Fruit fly (Drosophila melanogaster): ENCODE data around the gene CG12362.

CG12362 gene

dm6 chr3L:10412518-10412917, at the start of gene CG12362:
Gene CG12362 (plus strand): TSS chr3L:10412818.
- TF ChIP-seq CG14655 (GFP tag; optimal IDR thresholded peaks at IDR 0.05) (no peak), EcR (GFP tag; optimal IDR thresholded peaks at IDR 0.05) (no peak), rn (GFP tag; IDR thresholded peaks at IDR 0.05) (no peak), gl (tag; optimal IDR thresholded peaks at IDR 0.05) (no peak), Snoo (tag; optimal IDR thresholded peaks at IDR 0.05) (no peak), CG12605 (GFP tag; IDR thresholded peaks at IDR 0.05) (no peak), CG15710 (tag; optimal IDR thresholded peaks at IDR 0.05) (no peak), Ets98B (GFP tag; IDR thresholded peaks at IDR 0.05) (no peak), Pif1A (GFP tag; optimal IDR thresholded peaks at IDR 0.05) (no peak), Pif1B (GFP tag; optimal IDR thresholded peaks at IDR 0.05) (no peak), CG17806 (tag; optimal IDR thresholded peaks at IDR 0.05) (no peak), CG32121 (GFP tag; IDR thresholded peaks at IDR 0.05) (no peak), CG10348 (GFP tag; IDR thresholded peaks at IDR 0.05) (no peak), CG4496 (GFP tag; IDR thresholded peaks at IDR 0.05) (no peak), CG34367 (tag; optimal IDR thresholded peaks at IDR 0.05) (no peak), fd96Ca (GFP tag; IDR thresholded peaks at IDR 0.05) (no peak), CG13204 (GFP tag; optimal IDR thresholded peaks at IDR 0.05) (no peak), D1 (tag; optimal IDR thresholded peaks at IDR 0.05) (no peak), CG8301 (tag; optimal IDR thresholded peaks at IDR 0.05) (no peak), CG9948 (tag; optimal IDR thresholded peaks at IDR 0.05) (no peak)

dm6 chr3L:10363298-10364097, 49.1 kb upstream of the CG12362 start:
- TF ChIP-seq CG32121 (GFP tag; IDR thresholded peaks at IDR 0.05) = peak; percentile 97
- peak; percentile 98 for TF ChIP-seq fd96Ca (GFP tag; IDR thresholded peaks at IDR 0.05)
- peak; percentile 36 for TF ChIP-seq CG34367 (tag; optimal IDR thresholded peaks at IDR 0.05)
- TF ChIP-seq Snoo (tag; optimal IDR thresholded peaks at IDR 0.05) = peak; percentile 58
- peak; percentile 91 for TF ChIP-seq CG4496 (GFP tag; IDR thresholded peaks at IDR 0.05)
- TF ChIP-seq CG10348 (GFP tag; IDR thresholded peaks at IDR 0.05) = no peak
- TF ChIP-seq CG12605 (GFP tag; IDR thresholded peaks at IDR 0.05) = peak; percentile 94
- TF ChIP-seq Ets98B (GFP tag; IDR thresholded peaks at IDR 0.05) = peak; percentile 98
- TF ChIP-seq CG14655 (GFP tag; optimal IDR thresholded peaks at IDR 0.05) = peak; percentile 22
- TF ChIP-seq Pif1B (GFP tag; optimal IDR thresholded peaks at IDR 0.05) = peak; percentile 80
- peak; percentile 70 for TF ChIP-seq Pif1A (GFP tag; optimal IDR thresholded peaks at IDR 0.05)
- peak; percentile 50 for TF ChIP-seq gl (tag; optimal IDR thresholded peaks at IDR 0.05)
- TF ChIP-seq D1 (tag; optimal IDR thresholded peaks at IDR 0.05) = no peak
- peak; percentile 40 for TF ChIP-seq CG8159 (tag; optimal IDR thresholded peaks at IDR 0.05)
- TF ChIP-seq CG13204 (GFP tag; optimal IDR thresholded peaks at IDR 0.05) = peak; percentile 68
- no peak for TF ChIP-seq CG9948 (tag; optimal IDR thresholded peaks at IDR 0.05)
- TF ChIP-seq EcR (GFP tag; optimal IDR thresholded peaks at IDR 0.05) = peak; percentile 97
- peak; percentile 9 for TF ChIP-seq CG15710 (tag; optimal IDR thresholded peaks at IDR 0.05)
- TF ChIP-seq CG17806 (tag; optimal IDR thresholded peaks at IDR 0.05) = peak; percentile 21
- no peak for TF ChIP-seq rn (GFP tag; IDR thresholded peaks at IDR 0.05)
- peak; percentile 37 for TF ChIP-seq CG8301 (tag; optimal IDR thresholded peaks at IDR 0.05)

dm6 chr3L:10364906-10365305, 47.7 kb upstream of the CG12362 start:
- TF ChIP-seq Snoo (tag; optimal IDR thresholded peaks at IDR 0.05) (peak; percentile 43), CG32121 (GFP tag; IDR thresholded peaks at IDR 0.05) (no peak), CG34367 (tag; optimal IDR thresholded peaks at IDR 0.05) (peak; percentile 46), Ets98B (GFP tag; IDR thresholded peaks at IDR 0.05) (no peak; the same call in 1 of the 2 replicates), CG9948 (tag; optimal IDR thresholded peaks at IDR 0.05) (peak; percentile 64), CG15710 (tag; optimal IDR thresholded peaks at IDR 0.05) (peak; percentile 78), CG17806 (tag; optimal IDR thresholded peaks at IDR 0.05) (peak; percentile 78), CG10348 (GFP tag; IDR thresholded peaks at IDR 0.05) (no peak), fd96Ca (GFP tag; IDR thresholded peaks at IDR 0.05) (no peak), CG4496 (GFP tag; IDR thresholded peaks at IDR 0.05) (peak; percentile 71; the same call in 2 of the 3 replicates), CG12605 (GFP tag; IDR thresholded peaks at IDR 0.05) (peak; percentile 76), gl (tag; optimal IDR thresholded peaks at IDR 0.05) (peak; percentile 89), CG14655 (GFP tag; optimal IDR thresholded peaks at IDR 0.05) (peak; percentile 32), CG8301 (tag; optimal IDR thresholded peaks at IDR 0.05) (no peak), D1 (tag; optimal IDR thresholded peaks at IDR 0.05) (peak; percentile 34), rn (GFP tag; IDR thresholded peaks at IDR 0.05) (no peak), CG8159 (tag; optimal IDR thresholded peaks at IDR 0.05) (peak; percentile 79), EcR (GFP tag; optimal IDR thresholded peaks at IDR 0.05) (peak; percentile 46), Pif1B (GFP tag; optimal IDR thresholded peaks at IDR 0.05) (peak; percentile 59), CG13204 (GFP tag; optimal IDR thresholded peaks at IDR 0.05) (peak; percentile 73), Pif1A (GFP tag; optimal IDR thresholded peaks at IDR 0.05) (peak; percentile 65)

dm6 chr3L:10365641-10366275, 46.9 kb upstream of the CG12362 start:
- no peak for TF ChIP-seq D1 (tag; optimal IDR thresholded peaks at IDR 0.05)
- TF ChIP-seq CG9948 (tag; optimal IDR thresholded peaks at IDR 0.05) = no peak
- no peak for TF ChIP-seq CG12605 (GFP tag; IDR thresholded peaks at IDR 0.05)
- TF ChIP-seq CG34367 (tag; optimal IDR thresholded peaks at IDR 0.05) = no peak

- TF ChIP-seq Snoo (tag; optimal IDR thresholded peaks at IDR 0.05) = no peak
Observed at dm6 chr3L:10366464-10366863, 46.2 kb upstream of the CG12362 start.

Measured in whole organism, pupa.